Worm (Caenorhabditis elegans): ENCODE data around the gene znf-207.

DNA sequence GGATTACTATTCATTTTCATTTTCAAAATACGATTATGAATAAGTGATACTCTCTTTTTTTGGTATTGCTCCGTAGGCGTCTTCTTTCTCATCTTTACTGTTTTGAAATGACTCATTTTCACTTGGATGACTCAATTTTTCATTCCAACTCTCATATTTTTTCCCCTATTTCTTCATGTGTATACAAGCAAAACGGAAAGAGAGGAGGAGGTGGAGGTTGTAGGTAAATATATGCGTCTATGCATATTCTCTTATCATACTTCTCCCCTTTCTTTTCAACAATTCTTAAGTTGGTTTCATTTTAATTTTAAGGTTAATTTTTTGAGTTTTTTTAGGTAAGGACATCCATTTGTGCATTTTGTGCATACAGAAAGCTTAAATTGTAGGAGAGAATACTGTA lies 24.7 kb upstream of the znf-207 start:
- TF ChIP-seq sma-9 (GFP tag; optimal IDR thresholded peaks at IDR 0.05): no peak
- TF ChIP-seq sma-9 (tag; optimal IDR thresholded peaks at IDR 0.05): no peak
- no peak for TF ChIP-seq blmp-1 (tag; optimal IDR thresholded peaks at IDR 0.05; ENCODE audit: insufficient read depth)
- no peak for TF ChIP-seq ceh-82 (tag; optimal IDR thresholded peaks at IDR 0.05)
- TF ChIP-seq lsy-2 (tag; optimal IDR thresholded peaks at IDR 0.05): no peak
- TF ChIP-seq Y55F3AM.14 (GFP tag; optimal IDR thresholded peaks at IDR 0.05): no peak
- TF ChIP-seq lin-11 (tag; optimal IDR thresholded peaks at IDR 0.05): no peak
- no peak for TF ChIP-seq nhr-6 (tag; optimal IDR thresholded peaks at IDR 0.05)
- no peak for TF ChIP-seq nhr-12 (tag; optimal IDR thresholded peaks at IDR 0.05)
- TF ChIP-seq nhr-77 (tag; optimal IDR thresholded peaks at IDR 0.05): no peak
- no peak for TF ChIP-seq ama-1 (optimal IDR thresholded peaks at IDR 0.05)
